Fruit fly (Drosophila melanogaster) whole organism, prepupa: ENCODE measurements around the gene ND-B17.
"Not testable (repeated sequence)": the region's sequence is repeated elsewhere in the genome, so short reads cannot be mapped to it uniquely, and the experiment has no call there.

Source experiments
- Eip75B ChIP-seq: fragments of 200-800 bp; sonication (Bioruptor generic); optimal IDR thresholded peaks from 3 replicates; lab custom pipeline; 2016; ENCODE audit warnings: missing biosample characterization, missing genetic modification characterization
- Hr39 ChIP-seq: fragments of 200-800 bp; sonication (Bioruptor generic); optimal IDR thresholded peaks from 2 replicates; lab custom pipeline; 2016; ENCODE audit warnings: missing biosample characterization, missing genetic modification characterization
- Hr4 ChIP-seq: fragments of 200-800 bp; sonication (Bioruptor generic); optimal IDR thresholded peaks from 3 replicates; lab custom pipeline; 2016; ENCODE audit warnings: missing biosample characterization, missing genetic modification characterization

ND-B17 gene

dm6 chr2L:15704871-15705270 lies 46.0 kb downstream of the ND-B17 start, which contains the start of gene CG31827:
CG31827 (plus strand) TSS chr2L:15705171.
- TF ChIP-seq Hr4, Hr39, Eip75B (GFP tag; lab: Kevin White, UChicago): not testable (repeated sequence)
